Fruit fly (Drosophila melanogaster) whole organism, embryonic: ENCODE measurements around the gene Ctl1.

Experiments
- Atf-2 ChIP-seq: fragments of 200-800 bp; sonication (Bioruptor generic); optimal IDR thresholded peaks from 2 replicates; lab custom pipeline; 2016; ENCODE audit warnings: missing biosample characterization, missing genetic modification characterization
- CG10147 ChIP-seq: fragments of 200-800 bp; sonication (Bioruptor generic); optimal IDR thresholded peaks from 2 replicates; lab custom pipeline; 2019; ENCODE audit warnings: missing biosample characterization, mild to moderate bottlenecking, missing genetic modification characterization, moderate library complexity
- CG10431 ChIP-seq: fragments of 200-800 bp; sonication (Bioruptor generic); optimal IDR thresholded peaks from 3 replicates; lab custom pipeline; 2018; ENCODE audit warnings: missing biosample characterization, mild to moderate bottlenecking, missing genetic modification characterization
- CG10565 ChIP-seq: fragments of 200-800 bp; sonication (Bioruptor generic); optimal IDR thresholded peaks from 3 replicates; lab custom pipeline; 2016; ENCODE audit warnings: missing biosample characterization, mild to moderate bottlenecking, missing genetic modification characterization
- CG12659 ChIP-seq: fragments of 200-800 bp; sonication (Bioruptor generic); optimal IDR thresholded peaks from 3 replicates; lab custom pipeline; 2017; ENCODE audit warnings: mild to moderate bottlenecking, missing biosample characterization, missing genetic modification reagents, missing genetic modification characterization
- CG13123 ChIP-seq: fragments of 200-800 bp; sonication (Bioruptor generic); optimal IDR thresholded peaks from 2 replicates; lab custom pipeline; 2016; ENCODE audit warnings: missing biosample characterization, missing genetic modification characterization
- CG13287 ChIP-seq: fragments of 200-800 bp; sonication (Bioruptor generic); IDR thresholded peaks from 2 replicates; pipeline ENCODE4 v1.3.6; 2022; ENCODE audit warnings: missing biosample characterization, missing genetic modification characterization; ENCODE audit not compliant: partially characterized antibody
- CG13424 ChIP-seq: fragments of 200-800 bp; sonication (Bioruptor generic); optimal IDR thresholded peaks from 2 replicates; lab custom pipeline; 2019; ENCODE audit warnings: missing biosample characterization, mild to moderate bottlenecking, missing genetic modification characterization, moderate library complexity
- CG14014 ChIP-seq: fragments of 200-800 bp; sonication (Bioruptor generic); IDR thresholded peaks from 2 replicates; pipeline ENCODE4 v1.3.6; 2022; ENCODE audit warnings: missing biosample characterization, missing genetic modification characterization
- CG14441 ChIP-seq: fragments of 200-800 bp; sonication (Bioruptor generic); IDR thresholded peaks from 2 replicates; pipeline ENCODE4 v1.3.6; 2022; ENCODE audit warnings: missing biosample characterization, missing genetic modification characterization
- CG14860 ChIP-seq: fragments of 200-800 bp; sonication (Bioruptor generic); IDR thresholded peaks from 3 replicates; pipeline ENCODE4 v1.3.6; 2022; ENCODE audit warnings: missing biosample characterization, missing genetic modification characterization; ENCODE audit not compliant: partially characterized antibody
- CG17829 ChIP-seq: fragments of 200-800 bp; optimal IDR thresholded peaks from 2 replicates; lab custom pipeline; 2019; ENCODE audit warnings: missing biosample characterization, mild to moderate bottlenecking, missing genetic modification characterization, moderate library complexity
- CG2712 ChIP-seq: fragments of 200-800 bp; optimal IDR thresholded peaks from 3 replicates; lab custom pipeline; 2019; ENCODE audit warnings: missing biosample characterization, mild to moderate bottlenecking, missing genetic modification characterization, moderate library complexity
- CG6272 ChIP-seq: fragments of 200-800 bp; sonication (Bioruptor generic); IDR thresholded peaks from 2 replicates; pipeline ENCODE4 v1.3.6; 2022; ENCODE audit warnings: missing biosample characterization, missing genetic modification characterization
- CG6791 ChIP-seq: fragments of 200-800 bp; sonication (Bioruptor generic); IDR thresholded peaks from 3 replicates; pipeline ENCODE4 v1.3.6; 2022; ENCODE audit warnings: missing biosample characterization, missing genetic modification characterization; ENCODE audit not compliant: partially characterized antibody
- CG7987 ChIP-seq: fragments of 200-800 bp; sonication (Bioruptor generic); optimal IDR thresholded peaks from 2 replicates; lab custom pipeline; 2018; ENCODE audit warnings: missing biosample characterization, mild to moderate bottlenecking, missing genetic modification characterization, moderate library complexity
- Dp ChIP-seq: fragments of 200-800 bp; sonication (Bioruptor generic); optimal IDR thresholded peaks from 2 replicates; lab custom pipeline; 2018; ENCODE audit warnings: missing biosample characterization, mild to moderate bottlenecking, missing genetic modification characterization, moderate library complexity
- Gug ChIP-seq: fragments of 200-800 bp; sonication (Bioruptor generic); IDR thresholded peaks from 4 replicates; pipeline ENCODE4 v1.3.6; 2022; ENCODE audit warnings: missing biosample characterization, missing genetic modification characterization
- HLH54F ChIP-seq: fragments of 200-800 bp; sonication (Bioruptor generic); optimal IDR thresholded peaks from 3 replicates; lab custom pipeline; 2016; ENCODE audit warnings: missing biosample characterization, missing genetic modification characterization
- Hsf ChIP-seq: fragments of 200-800 bp; sonication (Bioruptor generic); optimal IDR thresholded peaks from 3 replicates; lab custom pipeline; 2016; ENCODE audit warnings: missing biosample characterization, missing genetic modification characterization
- Lhr ChIP-seq: fragments of 200-800 bp; sonication (Bioruptor generic); optimal IDR thresholded peaks from 3 replicates; lab custom pipeline; 2017; ENCODE audit warnings: mild to moderate bottlenecking, missing biosample characterization, missing genetic modification reagents, missing genetic modification characterization
- Spps ChIP-seq: fragments of 200-800 bp; sonication (Bioruptor generic); optimal IDR thresholded peaks from 2 replicates; lab custom pipeline; 2018; ENCODE audit warnings: missing biosample characterization, mild to moderate bottlenecking, missing genetic modification characterization
- Stat92E ChIP-seq, 3 experiments: fragments of >200 bp in 2 of 3; fragments of 200-800 bp in 1 of 3; sonication (Bioruptor generic) in 1 of 3; optimal IDR thresholded peaks; 2 replicates each; lab custom pipeline; 2017 to 2019; ENCODE audit warnings: missing biosample characterization in 3 of 3, missing genetic modification characterization in 3 of 3, mild to moderate bottlenecking in 1 of 3, moderate library complexity in 1 of 3
- Trl ChIP-seq, 3 experiments: fragments of >200 bp in 2 of 3; fragments of 200-800 bp in 1 of 3; sonication (Bioruptor generic) in 1 of 3; optimal IDR thresholded peaks; 2 replicates in 1 of 3; 3 replicates in 2 of 3; lab custom pipeline; 2016 to 2017; ENCODE audit warnings: missing biosample characterization in 1 of 3, missing genetic modification characterization in 1 of 3
- Usf ChIP-seq: fragments of 200-800 bp; sonication (Bioruptor generic); optimal IDR thresholded peaks from 2 replicates; lab custom pipeline; 2017; ENCODE audit warnings: missing genotype, missing biosample characterization, missing genetic modification characterization
- aop ChIP-seq: fragments of 200-800 bp; sonication (Bioruptor generic); IDR thresholded peaks from 2 replicates; pipeline ENCODE4 v1.3.6; 2022; ENCODE audit warnings: missing biosample characterization, missing genetic modification characterization
- ara ChIP-seq: fragments of 200-800 bp; sonication (Bioruptor generic); IDR thresholded peaks from 2 replicates; pipeline ENCODE4 v1.3.6; 2022; ENCODE audit warnings: missing biosample characterization, missing genetic modification characterization
- chm ChIP-seq: fragments of 200-800 bp; sonication (Bioruptor generic); IDR thresholded peaks from 2 replicates; pipeline ENCODE4 v1.3.6; 2022; ENCODE audit warnings: missing biosample characterization, missing genetic modification characterization
- ci ChIP-seq: fragments of 200-800 bp; sonication (Bioruptor generic); IDR thresholded peaks from 3 replicates; pipeline ENCODE4 v1.3.6; 2022; ENCODE audit warnings: missing biosample characterization, missing genetic modification characterization
- dysf ChIP-seq: fragments of 200-800 bp; sonication (Bioruptor generic); IDR thresholded peaks from 3 replicates; pipeline ENCODE4 v1.3.6; 2022; ENCODE audit warnings: missing biosample characterization, missing genetic modification characterization
- emc ChIP-seq: fragments of 200-800 bp; sonication (Bioruptor generic); optimal IDR thresholded peaks from 2 replicates; lab custom pipeline; 2016; ENCODE audit warnings: missing biosample characterization, missing genetic modification characterization
- ems ChIP-seq: fragments of 200-800 bp; sonication (Bioruptor generic); optimal IDR thresholded peaks from 3 replicates; lab custom pipeline; 2016; ENCODE audit warnings: missing biosample characterization, missing genetic modification characterization
- esg ChIP-seq: fragments of 200-800 bp; sonication (Bioruptor generic); conservative IDR thresholded peaks from 2 replicates; pipeline ENCODE4 v1.3.6; 2022; ENCODE audit warnings: missing biosample characterization, missing genetic modification characterization
- fd102C ChIP-seq: fragments of 200-800 bp; sonication (Bioruptor generic); optimal IDR thresholded peaks from 2 replicates; lab custom pipeline; 2018; ENCODE audit warnings: missing biosample characterization, mild to moderate bottlenecking, missing genetic modification characterization, moderate library complexity
- gcm2 ChIP-seq: fragments of 200-800 bp; sonication (Bioruptor generic); optimal IDR thresholded peaks from 2 replicates; lab custom pipeline; 2016; ENCODE audit warnings: missing biosample characterization, missing genetic modification characterization
- knrl ChIP-seq: fragments of 200-800 bp; sonication (Bioruptor generic); IDR thresholded peaks from 3 replicates; pipeline ENCODE4 v1.3.6; 2022; ENCODE audit warnings: missing biosample characterization, missing genetic modification characterization; ENCODE audit not compliant: partially characterized antibody
- lab ChIP-seq: fragments of 200-800 bp; sonication (Bioruptor generic); optimal IDR thresholded peaks from 3 replicates; lab custom pipeline; 2017; ENCODE audit warnings: missing biosample characterization, missing genetic modification characterization, mild to moderate bottlenecking, moderate library complexity, missing genetic modification reagents
- mld ChIP-seq: fragments of 200-800 bp; sonication (Bioruptor generic); IDR thresholded peaks from 3 replicates; pipeline ENCODE4 v1.3.6; 2022; ENCODE audit warnings: missing biosample characterization, missing genetic modification characterization; ENCODE audit not compliant: partially characterized antibody
- oc ChIP-seq: fragments of 200-800 bp; sonication (Bioruptor generic); optimal IDR thresholded peaks from 2 replicates; lab custom pipeline; 2018; ENCODE audit warnings: missing biosample characterization, mild to moderate bottlenecking, missing genetic modification characterization, moderate library complexity
- pb ChIP-seq: fragments of 200-800 bp; sonication (Bioruptor generic); optimal IDR thresholded peaks from 3 replicates; lab custom pipeline; 2016; ENCODE audit warnings: missing biosample characterization, missing genetic modification characterization
- pfk ChIP-seq: fragments of 200-800 bp; sonication (Bioruptor generic); optimal IDR thresholded peaks from 2 replicates; lab custom pipeline; 2018; ENCODE audit warnings: missing biosample characterization, mild to moderate bottlenecking, missing genetic modification characterization, moderate library complexity
- salm ChIP-seq: fragments of 200-800 bp; sonication (Bioruptor generic); optimal IDR thresholded peaks from 2 replicates; lab custom pipeline; 2018; ENCODE audit warnings: missing biosample characterization, mild to moderate bottlenecking, missing genetic modification characterization
- schlank ChIP-seq: fragments of 200-800 bp; sonication (Bioruptor generic); optimal IDR thresholded peaks from 2 replicates; lab custom pipeline; 2018; ENCODE audit warnings: missing biosample characterization, mild to moderate bottlenecking, missing genetic modification characterization
- seq ChIP-seq: fragments of 200-800 bp; sonication (Bioruptor generic); IDR thresholded peaks from 2 replicates; pipeline ENCODE4 v1.3.6; 2022; ENCODE audit warnings: missing biosample characterization, missing genetic modification characterization
- sim ChIP-seq: fragments of 200-800 bp; sonication (Bioruptor generic); IDR thresholded peaks from 2 replicates; pipeline ENCODE4 v1.3.6; 2022; ENCODE audit warnings: missing biosample characterization, missing genetic modification characterization
- sug ChIP-seq: fragments of 200-800 bp; optimal IDR thresholded peaks from 2 replicates; lab custom pipeline; 2019; ENCODE audit warnings: missing biosample characterization, mild to moderate bottlenecking, missing genetic modification characterization, moderate library complexity
- vfl ChIP-seq: fragments of 200-800 bp; sonication (Bioruptor generic); optimal IDR thresholded peaks from 2 replicates; lab custom pipeline; 2016; ENCODE audit warnings: missing biosample characterization, missing genetic modification characterization
- zf30C ChIP-seq: fragments of 200-800 bp; sonication (Bioruptor generic); optimal IDR thresholded peaks from 3 replicates; lab custom pipeline; 2018; ENCODE audit warnings: missing biosample characterization, mild to moderate bottlenecking, missing genetic modification characterization
- zfh2 ChIP-seq: fragments of 200-800 bp; sonication (Bioruptor generic); optimal IDR thresholded peaks from 2 replicates; lab custom pipeline; 2016; ENCODE audit warnings: missing biosample characterization, missing genetic modification characterization

Gene Ctl1

dm6 chr3L:4254301-4254834 is 23.4 kb upstream of the Ctl1 start, which contains the start of the genes ago and CG1265 (continued):
- TF ChIP-seq CG10147 (GFP tag; lab: Kevin White, UChicago) (no peak), Trl (optimal IDR thresholded peaks at IDR 0.05; lab: Kevin White, UChicago) (no peak), Trl (GFP tag; optimal IDR thresholded peaks at IDR 0.05; lab: Kevin White, UChicago) (no peak), CG12659 (GFP tag; lab: Kevin White, UChicago) (peak; percentile 54), ems (no peak), CG2712 (tag; lab: Kevin White, UChicago) (peak; percentile 69), aop (GFP tag; lab: Robert Waterston, UW) (no peak), esg (0 out of 2 replicates have a peak, but pooled peaks have one; percentile 7), dysf (GFP tag; lab: Robert Waterston, UW) (peak; percentile 40; the same call in 1 of the 3 replicates), lab (GFP tag; lab: Kevin White, UChicago) (no peak), Stat92E (GFP tag; optimal IDR thresholded peaks at IDR 0.05; lab: Kevin White, UChicago) (no peak), Hsf (GFP tag; lab: Kevin White, UChicago) (peak; percentile 5), CG14014 (GFP tag; lab: Robert Waterston, UW) (peak; percentile 47), sug (tag; lab: Kevin White, UChicago) (peak; percentile 43), CG13287 (GFP tag; lab: Robert Waterston, UW) (no peak), knrl (GFP tag; lab: Robert Waterston, UW) (0 out of 3 replicates have a peak, but pooled peaks have one; percentile 30), mld (GFP tag; lab: Robert Waterston, UW) (no peak), emc (GFP tag; lab: Kevin White, UChicago) (no peak), chm (GFP tag; lab: Robert Waterston, UW) (no peak), zfh2 (GFP tag; lab: Kevin White, UChicago) (peak; percentile 8), Spps (tag; lab: Kevin White, UChicago) (no peak), CG10565 (GFP tag; lab: Kevin White, UChicago) (no peak), CG6272 (GFP tag; lab: Robert Waterston, UW) (no peak; the same call in 1 of the 2 replicates), Usf (GFP tag; lab: Kevin White, UChicago) (peak; percentile 37), sim (GFP tag; lab: Robert Waterston, UW) (no peak), CG10431 (GFP tag; lab: Kevin White, UChicago) (peak; percentile 33), CG13123 (GFP tag; lab: Kevin White, UChicago) (no peak), fd102C (no peak), salm (tag; lab: Kevin White, UChicago) (no peak), oc (tag; lab: Kevin White, UChicago) (no peak), ci (GFP tag; lab: Robert Waterston, UW) (peak; percentile 6; the same call in 1 of the 3 replicates), CG7987 (GFP tag; lab: Kevin White, UChicago) (no peak), Lhr (GFP tag; lab: Kevin White, UChicago) (no peak), CG17829 (tag; lab: Kevin White, UChicago) (peak; percentile 52), pb (GFP tag; lab: Kevin White, UChicago) (no peak), vfl (no peak), HLH54F (GFP tag; lab: Kevin White, UChicago) (peak; percentile 26), Gug (GFP tag; lab: Robert Waterston, UW) (peak; percentile 55; the same call in 2 of the 4 replicates), pfk (GFP tag; lab: Kevin White, UChicago) (no peak), Dp (GFP tag; lab: Kevin White, UChicago) (peak; percentile 55), schlank (tag; lab: Kevin White, UChicago) (no peak), CG14441 (peak; percentile 39; the same call in 1 of the 2 replicates), CG13424 (tag; lab: Kevin White, UChicago) (peak; percentile 57), Atf-2 (GFP tag; lab: Kevin White, UChicago) (no peak), gcm2 (GFP tag; lab: Kevin White, UChicago) (no peak), CG14860 (GFP tag; lab: Robert Waterston, UW) (0 out of 3 replicates have a peak, but pooled peaks have one; percentile 4), ara (GFP tag; lab: Robert Waterston, UW) (0 out of 2 replicates have a peak, but pooled peaks have one; percentile 31), CG6791 (GFP tag; lab: Robert Waterston, UW) (peak; percentile 60), seq (GFP tag; lab: Robert Waterston, UW) (no peak), zf30C (GFP tag; lab: Kevin White, UChicago) (no peak)
